Fruit fly (Drosophila melanogaster): ENCODE measurements around the gene CG15042.

The CG15042 gene

DNA sequence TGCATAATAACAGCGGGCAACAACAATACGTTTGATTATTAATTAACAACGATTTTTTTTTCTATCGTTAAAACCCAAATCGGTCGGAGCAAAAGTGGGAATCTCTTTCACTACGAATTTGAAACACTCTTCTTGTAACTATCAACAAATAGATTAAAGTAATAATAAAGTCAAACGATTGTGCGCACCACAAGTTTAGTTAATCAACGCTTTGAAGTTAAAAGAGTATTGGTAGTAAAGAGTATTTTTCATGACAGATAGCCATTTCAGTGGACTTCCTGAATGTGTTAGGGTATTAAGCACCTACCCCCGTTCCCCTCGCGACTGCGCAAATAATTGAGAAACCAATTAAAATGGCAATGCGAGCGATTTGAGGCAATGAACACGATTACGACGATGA, 18.7 kb upstream of the CG15042 start (continued):
- TF ChIP-seq jigr1 (GFP tag; IDR thresholded peaks at IDR 0.05), result peak; percentile 74; the same call in 2 of the 3 replicates
- TF ChIP-seq CG4854 (GFP tag; optimal IDR thresholded peaks at IDR 0.05), result peak; percentile 46
- no peak for TF ChIP-seq kni (GFP tag; optimal IDR thresholded peaks at IDR 0.05)
- no peak for TF ChIP-seq CG6254 (GFP tag; optimal IDR thresholded peaks at IDR 0.05)
- peak; percentile 85 for TF ChIP-seq HLH3B (GFP tag; IDR thresholded peaks at IDR 0.05)
- no peak for TF ChIP-seq ftz-f1 (GFP tag; optimal IDR thresholded peaks at IDR 0.05)
- no peak for TF ChIP-seq fd102C (GFP tag; optimal IDR thresholded peaks at IDR 0.05)
- TF ChIP-seq CG43689 (GFP tag; IDR thresholded peaks at IDR 0.05), result peak; percentile 39; the same call in 1 of the 2 replicates
- TF ChIP-seq fd64A (GFP tag; optimal IDR thresholded peaks at IDR 0.05), result no peak
- peak; percentile 81; the same call in 2 of the 3 replicates for TF ChIP-seq CG6175 (GFP tag; IDR thresholded peaks at IDR 0.05)
- peak; percentile 77 for TF ChIP-seq B-H1 (GFP tag; IDR thresholded peaks at IDR 0.05)
- no peak for TF ChIP-seq bbx (GFP tag; IDR thresholded peaks at IDR 0.05; ENCODE audit: partially characterized antibody)
- peak; percentile 86 for TF ChIP-seq NFAT (GFP tag; IDR thresholded peaks at IDR 0.05)
- TF ChIP-seq CrebB (tag; optimal IDR thresholded peaks at IDR 0.05), result peak; percentile 53
- TF ChIP-seq CG8281 (tag; optimal IDR thresholded peaks at IDR 0.05), result peak; percentile 34
- TF ChIP-seq gsb (GFP tag; IDR thresholded peaks at IDR 0.05), result peak; percentile 89
- TF ChIP-seq fru (optimal IDR thresholded peaks at IDR 0.05), result no peak
- TF ChIP-seq Hr3 (GFP tag; optimal IDR thresholded peaks at IDR 0.05), result peak; percentile 50
- TF ChIP-seq Mad (GFP tag; optimal IDR thresholded peaks at IDR 0.05), result peak; percentile 59
- peak; percentile 83 for TF ChIP-seq ara (GFP tag; IDR thresholded peaks at IDR 0.05)
- TF ChIP-seq CG34224 (GFP tag; IDR thresholded peaks at IDR 0.05; ENCODE audit: partially characterized antibody), result no peak
- TF ChIP-seq Nf-YB (GFP tag; optimal IDR thresholded peaks at IDR 0.05), result peak; percentile 43
- TF ChIP-seq kay (GFP tag; optimal IDR thresholded peaks at IDR 0.05), result peak; percentile 52
- peak; percentile 75 for TF ChIP-seq CG17361 (GFP tag; IDR thresholded peaks at IDR 0.05)
- TF ChIP-seq CG13287 (GFP tag; IDR thresholded peaks at IDR 0.05; ENCODE audit: partially characterized antibody), result no peak
- peak; percentile 68 for TF ChIP-seq fd96Cb (tag; optimal IDR thresholded peaks at IDR 0.05)
- TF ChIP-seq sqz (GFP tag; optimal IDR thresholded peaks at IDR 0.05), result peak; percentile 68
- peak; percentile 53 for TF ChIP-seq CG10209 (GFP tag; optimal IDR thresholded peaks at IDR 0.05)
- TF ChIP-seq CG16815 (GFP tag; optimal IDR thresholded peaks at IDR 0.05), result peak; percentile 43
- peak; percentile 60 for TF ChIP-seq CG10979 (tag; optimal IDR thresholded peaks at IDR 0.05)
- TF ChIP-seq CG11695 (GFP tag; IDR thresholded peaks at IDR 0.05), result peak; percentile 85
- TF ChIP-seq lbe (GFP tag; optimal IDR thresholded peaks at IDR 0.05), result peak; percentile 52
- no peak for TF ChIP-seq YL-1 (GFP tag; optimal IDR thresholded peaks at IDR 0.05)
- TF ChIP-seq dmrt99B (tag; optimal IDR thresholded peaks at IDR 0.05), result peak; percentile 85
- TF ChIP-seq salm (tag; optimal IDR thresholded peaks at IDR 0.05), result peak; percentile 27
- peak; percentile 48 for TF ChIP-seq ewg (GFP tag; optimal IDR thresholded peaks at IDR 0.05)
- peak; percentile 70 for TF ChIP-seq H2.0 (GFP tag; IDR thresholded peaks at IDR 0.05)
- TF ChIP-seq CG9609 (GFP tag; optimal IDR thresholded peaks at IDR 0.05), result peak; percentile 65
- TF ChIP-seq CG33557 (GFP tag; optimal IDR thresholded peaks at IDR 0.05), result no peak
- TF ChIP-seq cg (GFP tag; optimal IDR thresholded peaks at IDR 0.05), result no peak
- TF ChIP-seq CG5180 (GFP tag; optimal IDR thresholded peaks at IDR 0.05), result peak; percentile 62
- no peak for TF ChIP-seq CG3065 (GFP tag; optimal IDR thresholded peaks at IDR 0.05)
- TF ChIP-seq Dek (tag; optimal IDR thresholded peaks at IDR 0.05), result peak; percentile 68
- TF ChIP-seq Atf6 (GFP tag; IDR thresholded peaks at IDR 0.05), result peak; percentile 80
- TF ChIP-seq CG31388 (GFP tag; optimal IDR thresholded peaks at IDR 0.05), result peak; percentile 19
- no peak for TF ChIP-seq CG16813 (GFP tag; IDR thresholded peaks at IDR 0.05; ENCODE audit: partially characterized antibody)
- TF ChIP-seq CG18599 (GFP tag; optimal IDR thresholded peaks at IDR 0.05), result peak; percentile 76
- peak; percentile 61 for TF ChIP-seq org-1 (GFP tag; optimal IDR thresholded peaks at IDR 0.05)
- TF ChIP-seq Bdp1 (GFP tag; optimal IDR thresholded peaks at IDR 0.05), result peak; percentile 51
- no peak for TF ChIP-seq stwl (tag; optimal IDR thresholded peaks at IDR 0.05)
- TF ChIP-seq CG31224 (GFP tag; IDR thresholded peaks at IDR 0.05), result peak; percentile 79
